Fruit fly (Drosophila melanogaster): ENCODE results near the gene Pop1.

Gene Pop1

dm6 chrX:5639083-5639482, 16.6 kb downstream of the Pop1 start (continued):
- TF ChIP-seq ara (GFP tag; IDR thresholded peaks at IDR 0.05) (peak; percentile 46; the same call in 1 of the 2 replicates), CG14965 (GFP tag; optimal IDR thresholded peaks at IDR 0.05; ENCODE audit: borderline replicate concordance) (no peak), CG10565 (GFP tag; optimal IDR thresholded peaks at IDR 0.05) (no peak), caup (GFP tag; optimal IDR thresholded peaks at IDR 0.05; ENCODE audit: severe bottlenecking) (peak; percentile 16), CG14014 (GFP tag; IDR thresholded peaks at IDR 0.05) (peak; percentile 47; the same call in 1 of the 2 replicates), jing (GFP tag; optimal IDR thresholded peaks at IDR 0.05) (peak; percentile 4), sens (GFP tag) (peak; percentile 94), nmo (GFP tag; optimal IDR thresholded peaks at IDR 0.05) (peak; percentile 25), HHEX (GFP tag; optimal IDR thresholded peaks at IDR 0.05) (peak; percentile 28), CG12391 (tag; optimal IDR thresholded peaks at IDR 0.05) (peak; percentile 39), CG31441 (GFP tag; IDR thresholded peaks at IDR 0.05) (peak; percentile 53; the same call in 1 of the 2 replicates), Kr (GFP tag; optimal IDR thresholded peaks at IDR 0.05) (no peak), CG1603 (tag; optimal IDR thresholded peaks at IDR 0.05) (peak; percentile 58), CG2875 (GFP tag; optimal IDR thresholded peaks at IDR 0.05) (peak; percentile 38), CG18764 (GFP tag; optimal IDR thresholded peaks at IDR 0.05) (peak; percentile 22), CG17829 (tag; optimal IDR thresholded peaks at IDR 0.05) (peak; percentile 2), CG10274 (GFP tag; optimal IDR thresholded peaks at IDR 0.05) (no peak), CG2199 (GFP tag; IDR thresholded peaks at IDR 0.05) (no peak), abd-A (tag; optimal IDR thresholded peaks at IDR 0.05) (no peak), CG3726 (GFP tag; IDR thresholded peaks at IDR 0.05) (no peak), Pdp1 (GFP tag; optimal IDR thresholded peaks at IDR 0.05) (peak; percentile 26 to 32), Hr51 (GFP tag; optimal IDR thresholded peaks at IDR 0.05) (peak; percentile 6 to 44), CG17328 (GFP tag; IDR thresholded peaks at IDR 0.05) (peak; percentile 70), Lpt (GFP tag; optimal IDR thresholded peaks at IDR 0.05) (no peak), pb (GFP tag; optimal IDR thresholded peaks at IDR 0.05) (no peak), ase (GFP tag; IDR thresholded peaks at IDR 0.05) (no peak), zen2 (GFP tag; IDR thresholded peaks at IDR 0.05; ENCODE audit: partially characterized antibody) (no peak), danr (GFP tag; IDR thresholded peaks at IDR 0.05) (no peak), Asciz (GFP tag; optimal IDR thresholded peaks at IDR 0.05) (peak; percentile 13), HmgZ (tag; optimal IDR thresholded peaks at IDR 0.05) (no peak), Rx (GFP tag; IDR thresholded peaks at IDR 0.05) (no peak), CG33557 (GFP tag; optimal IDR thresholded peaks at IDR 0.05) (peak; percentile 32), CG11695 (GFP tag; IDR thresholded peaks at IDR 0.05) (no peak), CG12942 (GFP tag; optimal IDR thresholded peaks at IDR 0.05) (no peak), CG31224 (GFP tag; IDR thresholded peaks at IDR 0.05) (no peak), CG8765 (GFP tag; IDR thresholded peaks at IDR 0.05) (peak; percentile 66), CG8290 (GFP tag; optimal IDR thresholded peaks at IDR 0.05) (no peak), CG8290 (tag; optimal IDR thresholded peaks at IDR 0.05) (no peak), pho (GFP tag; optimal IDR thresholded peaks at IDR 0.05) (no peak), Trl (optimal IDR thresholded peaks at IDR 0.05) (no peak), Trl (GFP tag; optimal IDR thresholded peaks at IDR 0.05) (peak; percentile 23), seq (GFP tag; IDR thresholded peaks at IDR 0.05) (no peak), zen (tag; optimal IDR thresholded peaks at IDR 0.05) (peak; percentile 19), Sin3A (optimal IDR thresholded peaks at IDR 0.05) (no peak), Dref (GFP tag; IDR thresholded peaks at IDR 0.05) (no peak), CG7786 (GFP tag; optimal IDR thresholded peaks at IDR 0.05) (peak; percentile 53), nerfin-1 (tag; optimal IDR thresholded peaks at IDR 0.05) (peak; percentile 45), exex (tag; optimal IDR thresholded peaks at IDR 0.05) (no peak), pros (GFP tag; optimal IDR thresholded peaks at IDR 0.05) (peak; percentile 17), CG4404 (GFP tag; IDR thresholded peaks at IDR 0.05) (no peak; the same call in 1 of the 2 replicates), tll (GFP tag; optimal IDR thresholded peaks at IDR 0.05) (no peak), ind (GFP tag; optimal IDR thresholded peaks at IDR 0.05) (peak; percentile 27)
